Worm (Caenorhabditis elegans) whole organism, early embryonic: ENCODE measurements around the gene mcat-1.

Experiments
- B0310.2 ChIP-seq: sonication (generic microtip); optimal IDR thresholded peaks from 2 replicates; lab custom pipeline; 2016; ENCODE audit warnings: mild to moderate bottlenecking, missing genetic modification characterization, missing compliant biosample characterization
- F13C5.2 ChIP-seq: sonication (generic microtip); optimal IDR thresholded peaks from 2 replicates; lab custom pipeline; 2017; ENCODE audit warnings: mild to moderate bottlenecking, missing genetic modification characterization, inconsistent platforms, missing compliant biosample characterization
- aly-1 ChIP-seq: sonication (generic microtip); optimal IDR thresholded peaks from 2 replicates; lab custom pipeline; 2016; ENCODE audit warnings: missing genetic modification characterization, missing compliant biosample characterization
- ama-1 ChIP-seq: fragments of 150-350 bp; optimal IDR thresholded peaks from 2 replicates; lab custom pipeline; 2014
- ceh-13 ChIP-seq: fragments of 200-800 bp; sonication (Bioruptor generic); optimal IDR thresholded peaks from 2 replicates; lab custom pipeline; 2018; ENCODE audit warnings: mild to moderate bottlenecking, missing genetic modification characterization, missing compliant biosample characterization
- ceh-36 ChIP-seq: sonication (generic microtip); optimal IDR thresholded peaks from 2 replicates; lab custom pipeline; 2016; ENCODE audit warnings: missing genetic modification characterization, inconsistent platforms, missing compliant biosample characterization
- ets-7 ChIP-seq: sonication (generic microtip); optimal IDR thresholded peaks from 2 replicates; lab custom pipeline; 2016; ENCODE audit warnings: missing genotype, missing genetic modification characterization, missing compliant biosample characterization
- flt-1 ChIP-seq: fragments of 200-800 bp; sonication (Bioruptor generic); IDR thresholded peaks from 2 replicates; pipeline ENCODE4 v1.3.6; 2022; ENCODE audit warnings: missing genetic modification characterization, missing compliant biosample characterization
- hmbx-1 ChIP-seq: sonication (generic microtip); optimal IDR thresholded peaks from 2 replicates; lab custom pipeline; 2016; ENCODE audit warnings: mild to moderate bottlenecking, missing genetic modification characterization, missing compliant biosample characterization
- hmg-4 ChIP-seq: fragments of 200-800 bp; sonication (Bioruptor generic); optimal IDR thresholded peaks from 2 replicates; lab custom pipeline; 2018; ENCODE audit warnings: mild to moderate bottlenecking, missing genetic modification characterization, missing compliant biosample characterization
- hnd-1 ChIP-seq: sonication (generic microtip); optimal IDR thresholded peaks from 2 replicates; lab custom pipeline; 2016; ENCODE audit warnings: missing genetic modification characterization, missing compliant biosample characterization
- pes-1 ChIP-seq: fragments of 200-800 bp; sonication (Bioruptor generic); IDR thresholded peaks from 2 replicates; pipeline ENCODE4 v1.3.6; 2022; ENCODE audit warnings: missing genetic modification reagents, missing genetic modification characterization, missing compliant biosample characterization
- scrt-1 ChIP-seq: fragments of 200-800 bp; sonication (Bioruptor generic); IDR thresholded peaks from 2 replicates; pipeline ENCODE4 v1.3.6; 2022; ENCODE audit warnings: missing genetic modification characterization, missing compliant biosample characterization
- sea-1 ChIP-seq: fragments of 200-800 bp; sonication (Bioruptor generic); conservative IDR thresholded peaks from 2 replicates; pipeline ENCODE4 v1.3.6; 2022; ENCODE audit warnings: missing genetic modification characterization, missing compliant biosample characterization
- tbx-11 ChIP-seq: fragments of 200-800 bp; sonication (Bioruptor generic); IDR thresholded peaks from 2 replicates; pipeline ENCODE4 v1.3.6; 2022; ENCODE audit warnings: missing genetic modification characterization, missing compliant biosample characterization
- tbx-37 ChIP-seq: fragments of 200-800 bp; sonication (Bioruptor generic); conservative IDR thresholded peaks from 2 replicates; pipeline ENCODE4 v1.3.6; 2022; ENCODE audit warnings: missing genetic modification reagents, missing genetic modification characterization, missing compliant biosample characterization
- tra-4 ChIP-seq: sonication (generic microtip); optimal IDR thresholded peaks from 2 replicates; lab custom pipeline; 2017; ENCODE audit warnings: missing genetic modification characterization, missing compliant biosample characterization

Gene mcat-1

ce11 chrII:44740-45139 lies 46.6 kb downstream of the mcat-1 start, which contains the start of gene rpoa-49:
rpoa-49 (plus strand) TSS chrII:45040.
- no peak for TF ChIP-seq tra-4 (tag; lab: Kevin White, UChicago)
- no peak for TF ChIP-seq flt-1 (GFP tag; lab: Robert Waterston, UW)
- no peak for TF ChIP-seq sea-1 (GFP tag; lab: Robert Waterston, UW)
- TF ChIP-seq pes-1 (GFP tag; lab: Robert Waterston, UW) = no peak
- no peak for TF ChIP-seq scrt-1 (GFP tag; lab: Robert Waterston, UW)
- TF ChIP-seq F13C5.2 (tag; lab: Kevin White, UChicago) = no peak
- no peak for TF ChIP-seq tbx-37 (GFP tag; lab: Robert Waterston, UW)
- TF ChIP-seq B0310.2 (tag; lab: Kevin White, UChicago) = no peak
- no peak for TF ChIP-seq ceh-13 (GFP tag; lab: Kevin White, UChicago)
- no peak for TF ChIP-seq aly-1 (tag; lab: Kevin White, UChicago)
- no peak for TF ChIP-seq hnd-1
- no peak for TF ChIP-seq ets-7 (tag; lab: Kevin White, UChicago)
- no peak for TF ChIP-seq hmg-4 (GFP tag; lab: Kevin White, UChicago)
- TF ChIP-seq ceh-36 = no peak
- no peak for TF ChIP-seq ama-1
- no peak for TF ChIP-seq hmbx-1
- no peak for TF ChIP-seq tbx-11 (GFP tag; lab: Robert Waterston, UW)

- TF ChIP-seq F13C5.2 (tag; lab: Kevin White, UChicago) (peak; percentile 54), hnd-1 (no peak), scrt-1 (GFP tag; lab: Robert Waterston, UW) (no peak)
Measured at ce11 chrII:43640-44039, 47.7 kb downstream of the mcat-1 start, which contains the start of gene nfyc-1. nfyc-1 (plus strand) TSS chrII:43907.

- TF ChIP-seq hmbx-1 (no peak), ama-1 (no peak), pes-1 (GFP tag; lab: Robert Waterston, UW) (no peak), F13C5.2 (tag; lab: Kevin White, UChicago) (no peak), tbx-11 (GFP tag; lab: Robert Waterston, UW) (no peak)
Measured at ce11 chrII:41914-42313, 49.4 kb downstream of the mcat-1 start, which contains the start of gene F23F1.10. F23F1.10 (minus strand) TSS chrII:41982.

- TF ChIP-seq hmbx-1 (no peak), scrt-1 (GFP tag; lab: Robert Waterston, UW) (no peak), aly-1 (tag; lab: Kevin White, UChicago) (no peak), sea-1 (GFP tag; lab: Robert Waterston, UW) (no peak), ets-7 (tag; lab: Kevin White, UChicago) (no peak), tbx-37 (GFP tag; lab: Robert Waterston, UW) (no peak), flt-1 (GFP tag; lab: Robert Waterston, UW) (no peak), ama-1 (no peak), ceh-13 (GFP tag; lab: Kevin White, UChicago) (no peak)
Measured at ce11 chrII:39437-39836, 51.9 kb downstream of the mcat-1 start, which contains the start of gene spp-24. spp-24 (minus strand) TSS chrII:39537.
